Worm (Caenorhabditis elegans) whole organism, mixed stage, embryonic: ENCODE results near the gene pak-1.

Source experiments
- M03D4.4 ChIP-seq: sonication (generic microtip); optimal IDR thresholded peaks from 2 replicates; lab custom pipeline; 2017; ENCODE audit warnings: mild to moderate bottlenecking, missing genetic modification characterization, missing compliant biosample characterization
- bed-3 ChIP-seq: fragments of 200-800 bp; sonication (Bioruptor generic); optimal IDR thresholded peaks from 3 replicates; lab custom pipeline; 2018; ENCODE audit warnings: mild to moderate bottlenecking, missing genetic modification characterization, moderate library complexity, missing compliant biosample characterization
- blmp-1 ChIP-seq: fragments of 150-350 bp; optimal IDR thresholded peaks from 2 replicates; lab custom pipeline; 2014; ENCODE audit warnings: missing biosample characterization, missing genetic modification characterization
- ceh-39 ChIP-seq: fragments of 150-350 bp; optimal IDR thresholded peaks from 2 replicates; lab custom pipeline; 2014; ENCODE audit warnings: missing biosample characterization, missing genetic modification characterization
- ceh-83 ChIP-seq: fragments of 200-800 bp; sonication (Bioruptor generic); optimal IDR thresholded peaks from 2 replicates; lab custom pipeline; 2018; ENCODE audit warnings: mild to moderate bottlenecking, missing genetic modification characterization, missing compliant biosample characterization
- ces-1 ChIP-seq: fragments of 150-350 bp; optimal IDR thresholded peaks from 2 replicates; lab custom pipeline; 2014; ENCODE audit warnings: missing biosample characterization, missing genetic modification reagents, missing genetic modification characterization
- cnd-1 ChIP-seq: fragments of 200-800 bp; sonication (Bioruptor generic); optimal IDR thresholded peaks from 2 replicates; lab custom pipeline; 2018; ENCODE audit warnings: mild to moderate bottlenecking, missing genetic modification characterization, missing compliant biosample characterization
- drap-1 ChIP-seq: fragments of 200-800 bp; sonication (Bioruptor generic); optimal IDR thresholded peaks from 3 replicates; lab custom pipeline; 2018; ENCODE audit warnings: mild to moderate bottlenecking, missing genetic modification characterization, missing compliant biosample characterization
- elt-1 ChIP-seq: sonication (generic microtip); optimal IDR thresholded peaks from 2 replicates; lab custom pipeline; 2017; ENCODE audit warnings: missing genetic modification characterization, mild to moderate bottlenecking, missing compliant biosample characterization, antibody characterized with exemption, moderate library complexity, borderline replicate concordance; ENCODE audit not compliant: insufficient read depth
- elt-3 ChIP-seq: fragments of 150-350 bp; optimal IDR thresholded peaks from 2 replicates; lab custom pipeline; 2014; ENCODE audit warnings: missing biosample characterization, missing genetic modification characterization
- flh-1 ChIP-seq: fragments of 200-800 bp; sonication (Bioruptor generic); optimal IDR thresholded peaks from 2 replicates; lab custom pipeline; 2018; ENCODE audit warnings: mild to moderate bottlenecking, missing genetic modification characterization, moderate library complexity, missing compliant biosample characterization
- ham-2 ChIP-seq: fragments of 200-800 bp; sonication (Bioruptor generic); optimal IDR thresholded peaks from 2 replicates; lab custom pipeline; 2018; ENCODE audit warnings: mild to moderate bottlenecking, missing genetic modification characterization, missing compliant biosample characterization
- hlh-1 ChIP-seq: fragments of 150-350 bp; optimal IDR thresholded peaks from 2 replicates; lab custom pipeline; 2014; ENCODE audit warnings: missing biosample characterization, missing genetic modification reagents, missing genetic modification characterization
- lin-13 ChIP-seq: fragments of 150-350 bp; optimal IDR thresholded peaks from 2 replicates; lab custom pipeline; 2014; ENCODE audit warnings: missing biosample characterization, missing genetic modification characterization
- lin-32 ChIP-seq: fragments of 200-800 bp; sonication (Bioruptor generic); optimal IDR thresholded peaks from 2 replicates; lab custom pipeline; 2018; ENCODE audit warnings: mild to moderate bottlenecking, missing genetic modification characterization, missing compliant biosample characterization
- lsy-2 ChIP-seq: fragments of 150-350 bp; optimal IDR thresholded peaks from 2 replicates; lab custom pipeline; 2014; ENCODE audit warnings: missing biosample characterization, missing genetic modification characterization
- mab-5 ChIP-seq: fragments of 150-350 bp; optimal IDR thresholded peaks from 2 replicates; lab custom pipeline; 2014; ENCODE audit warnings: missing biosample characterization, missing genetic modification characterization
- mep-1 ChIP-seq: fragments of 150-350 bp; optimal IDR thresholded peaks from 2 replicates; lab custom pipeline; 2017; ENCODE audit warnings: missing biosample characterization, missing genetic modification reagents, missing genetic modification characterization, inconsistent platforms
- nhr-12 ChIP-seq: fragments of 150-350 bp; optimal IDR thresholded peaks from 2 replicates; lab custom pipeline; 2014; ENCODE audit warnings: missing biosample characterization, missing genetic modification characterization
- nhr-2 ChIP-seq: fragments of 150-350 bp; optimal IDR thresholded peaks from 2 replicates; lab custom pipeline; 2014; ENCODE audit warnings: missing biosample characterization, missing genetic modification characterization
- nhr-237 ChIP-seq: fragments of 150-350 bp; optimal IDR thresholded peaks from 2 replicates; lab custom pipeline; 2014; ENCODE audit warnings: missing biosample characterization, missing genetic modification characterization
- nhr-28 ChIP-seq: fragments of 150-350 bp; optimal IDR thresholded peaks from 2 replicates; lab custom pipeline; 2014; ENCODE audit warnings: missing biosample characterization, missing genetic modification characterization
- pha-4 ChIP-seq: fragments of 150-350 bp; optimal IDR thresholded peaks from 2 replicates; lab custom pipeline; 2018; ENCODE audit warnings: missing biosample characterization, missing genetic modification reagents, missing genetic modification characterization
- sem-2 ChIP-seq: fragments of 200-800 bp; sonication (Bioruptor generic); optimal IDR thresholded peaks from 2 replicates; lab custom pipeline; 2018; ENCODE audit warnings: mild to moderate bottlenecking, missing genetic modification characterization, missing compliant biosample characterization
- snpc-4 ChIP-seq: fragments of 150-350 bp; optimal IDR thresholded peaks from 2 replicates; lab custom pipeline; 2014; ENCODE audit warnings: missing biosample characterization, missing genetic modification characterization
- sptf-1 ChIP-seq: sonication (generic microtip); optimal IDR thresholded peaks from 2 replicates; lab custom pipeline; 2017; ENCODE audit warnings: mild to moderate bottlenecking, missing genetic modification characterization, moderate library complexity, missing compliant biosample characterization
- tbx-8 ChIP-seq: fragments of 200-800 bp; sonication (Bioruptor generic); optimal IDR thresholded peaks from 2 replicates; lab custom pipeline; 2018; ENCODE audit warnings: mild to moderate bottlenecking, missing genetic modification characterization, moderate library complexity, missing compliant biosample characterization
- unc-120 ChIP-seq: sonication (generic microtip); optimal IDR thresholded peaks from 2 replicates; lab custom pipeline; 2017; ENCODE audit warnings: missing genetic modification characterization, missing compliant biosample characterization; ENCODE audit not compliant: poor library complexity, severe bottlenecking
- unc-62 ChIP-seq: fragments of 150-350 bp; optimal IDR thresholded peaks from 2 replicates; lab custom pipeline; 2014; ENCODE audit warnings: missing biosample characterization, missing genetic modification reagents, missing genetic modification characterization
- zip-8 ChIP-seq: fragments of 150-350 bp; optimal IDR thresholded peaks from 2 replicates; lab custom pipeline; 2014; ENCODE audit warnings: missing biosample characterization, missing genetic modification characterization
- ztf-11 ChIP-seq: fragments of 150-350 bp; optimal IDR thresholded peaks from 2 replicates; lab custom pipeline; 2014; ENCODE audit warnings: missing biosample characterization, missing genetic modification characterization

The pak-1 gene

ce11 chrX:6015096-6015495 lies 33.3 kb downstream of the pak-1 start, which contains the start of gene C09B8.8:
TSS of gene C09B8.8 (plus strand) at chrX:6015492.
- no peak for TF ChIP-seq M03D4.4 (tag; lab: Kevin White, UChicago)
- TF ChIP-seq mep-1 (tag; lab: Kevin White, UChicago), result no peak
- TF ChIP-seq sptf-1 (tag; lab: Kevin White, UChicago), result no peak
- TF ChIP-seq ces-1 (GFP tag; lab: Kevin White, UChicago), result no peak
- TF ChIP-seq snpc-4 (tag; lab: Kevin White, UChicago), result no peak
- TF ChIP-seq nhr-237, result no peak
- no peak for TF ChIP-seq mab-5 (tag; lab: Kevin White, UChicago)
- TF ChIP-seq ham-2 (GFP tag; lab: Kevin White, UChicago), result no peak
- TF ChIP-seq, all 35 proteins: peak for 0

ce11 chrX:6010573-6010972 lies 37.8 kb downstream of the pak-1 start, which contains the start of gene C09B8.3:
TSS of gene C09B8.3 (minus strand) at chrX:6010673.
- TF ChIP-seq bed-3 (GFP tag; lab: Kevin White, UChicago) (no peak), ham-2 (GFP tag; lab: Kevin White, UChicago) (no peak), lsy-2 (no peak), ceh-39 (tag; lab: Kevin White, UChicago) (no peak), nhr-28 (no peak), lin-13 (no peak), nhr-12 (tag; lab: Kevin White, UChicago) (no peak), nhr-237 (no peak), M03D4.4 (tag; lab: Kevin White, UChicago) (no peak), nhr-2 (no peak), unc-62 (no peak), lin-32 (GFP tag; lab: Kevin White, UChicago) (no peak), snpc-4 (tag; lab: Kevin White, UChicago) (no peak), sem-2 (GFP tag; lab: Kevin White, UChicago) (no peak), pha-4 (tag; lab: Kevin White, UChicago) (no peak), mep-1 (tag; lab: Kevin White, UChicago) (no peak)

DNA sequence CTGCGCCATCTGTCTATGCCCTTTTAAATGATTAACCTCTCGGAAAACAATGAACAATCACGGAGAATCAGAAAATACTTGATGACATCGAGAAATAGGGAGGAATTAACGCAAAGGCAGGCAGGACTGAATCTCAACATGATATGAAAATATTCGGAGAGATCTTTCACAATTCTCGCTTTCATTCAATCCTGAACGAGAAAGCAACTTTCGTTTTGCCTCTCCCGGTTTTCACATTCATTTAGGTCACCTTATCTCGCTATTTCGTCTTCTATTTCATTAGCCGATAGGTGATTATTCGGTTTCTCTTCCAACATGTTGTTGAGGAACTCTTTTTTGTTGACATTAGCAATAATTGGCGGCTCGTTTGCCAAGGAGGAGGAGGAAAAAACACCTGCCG lies 44.1 kb downstream of the pak-1 start:
- TF ChIP-seq mab-5 (tag; lab: Kevin White, UChicago) (no peak), mep-1 (tag; lab: Kevin White, UChicago) (no peak), elt-1 (no peak), zip-8 (tag; lab: Kevin White, UChicago) (no peak), elt-3 (peak; percentile 17), sem-2 (GFP tag; lab: Kevin White, UChicago) (no peak), lin-32 (GFP tag; lab: Kevin White, UChicago) (no peak), blmp-1 (tag; lab: Kevin White, UChicago) (peak; percentile 60)

- TF ChIP-seq lsy-2, result no peak
- no peak for TF ChIP-seq flh-1 (GFP tag; lab: Kevin White, UChicago)
- TF ChIP-seq nhr-12 (tag; lab: Kevin White, UChicago), result no peak
- TF ChIP-seq nhr-2, result no peak
- no peak for TF ChIP-seq sptf-1 (tag; lab: Kevin White, UChicago)
- TF ChIP-seq ces-1 (GFP tag; lab: Kevin White, UChicago), result no peak
- TF ChIP-seq zip-8 (tag; lab: Kevin White, UChicago), result no peak
Measured at ce11 chrX:6003853-6004252, 44.6 kb downstream of the pak-1 start, which contains the start of gene sups-1. TSS of gene sups-1 (plus strand) at chrX:6004153.

- TF ChIP-seq mep-1 (tag; lab: Kevin White, UChicago), result no peak
- TF ChIP-seq blmp-1 (tag; lab: Kevin White, UChicago), result no peak
- TF ChIP-seq hlh-1, result no peak
- no peak for TF ChIP-seq snpc-4 (tag; lab: Kevin White, UChicago)
- no peak for TF ChIP-seq drap-1
- TF ChIP-seq tbx-8, result no peak
- TF ChIP-seq M03D4.4 (tag; lab: Kevin White, UChicago), result no peak
- no peak for TF ChIP-seq ceh-39 (tag; lab: Kevin White, UChicago)
Measured at ce11 chrX:6002479-6002878, 45.9 kb downstream of the pak-1 start.

DNA sequence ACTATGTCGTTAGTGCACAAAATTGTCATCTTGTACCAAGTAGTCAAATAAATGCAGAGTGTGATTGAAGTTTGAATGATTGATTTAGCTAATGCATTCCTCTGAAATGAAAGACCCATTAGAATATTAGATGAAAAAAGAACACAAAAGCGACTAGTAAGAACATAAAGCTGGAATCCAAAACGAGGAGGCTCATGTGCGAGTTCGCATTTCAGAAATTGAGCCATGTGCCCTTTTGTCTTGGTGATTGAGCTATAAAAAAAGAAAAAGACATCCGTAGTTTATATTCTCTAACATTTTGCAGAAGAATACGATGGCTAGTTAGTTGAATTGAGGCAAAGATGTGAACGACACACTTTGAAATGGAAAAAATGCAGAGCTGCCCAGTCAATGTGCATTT lies 47.0 kb downstream of the pak-1 start, which contains the start of gene F22F4.4:
Gene F22F4.4 (minus strand): TSS at position 101 of the 400 bp plus-strand sequence.
- no peak for TF ChIP-seq cnd-1
- TF ChIP-seq unc-62, result no peak
- no peak for TF ChIP-seq unc-120 (tag; lab: Kevin White, UChicago)
- no peak for TF ChIP-seq nhr-237
- no peak for TF ChIP-seq bed-3 (GFP tag; lab: Kevin White, UChicago)
- no peak for TF ChIP-seq lin-32 (GFP tag; lab: Kevin White, UChicago)
- no peak for TF ChIP-seq ztf-11
- TF ChIP-seq ceh-83 (GFP tag; lab: Kevin White, UChicago), result no peak
- TF ChIP-seq sem-2 (GFP tag; lab: Kevin White, UChicago), result no peak
- no peak for TF ChIP-seq blmp-1 (tag; lab: Kevin White, UChicago)
- no peak for TF ChIP-seq ham-2 (GFP tag; lab: Kevin White, UChicago)
